Fruit fly (Drosophila melanogaster) whole organism, adult: Measurements from ENCODE around the gene CG9590.

Source experiments
- CG12768 ChIP-seq: fragments of 200-800 bp; sonication (Bioruptor generic); optimal IDR thresholded peaks from 2 replicates; lab custom pipeline; 2017; ENCODE audit warnings: missing biosample characterization, missing genetic modification characterization, mild to moderate bottlenecking, moderate library complexity, missing genetic modification reagents
- CG1620 ChIP-seq: fragments of 200-800 bp; sonication (Bioruptor generic); optimal IDR thresholded peaks from 2 replicates; lab custom pipeline; 2016; ENCODE audit warnings: missing biosample characterization, missing genetic modification characterization
- Mnt ChIP-seq: fragments of 200-800 bp; sonication (Bioruptor generic); optimal IDR thresholded peaks from 2 replicates; lab custom pipeline; 2016; ENCODE audit warnings: missing biosample characterization, mild to moderate bottlenecking, missing genetic modification characterization
- cic ChIP-seq: fragments of 200-800 bp; sonication (Bioruptor generic); optimal IDR thresholded peaks from 2 replicates; lab custom pipeline; 2017; ENCODE audit warnings: missing biosample characterization, mild to moderate bottlenecking, missing genetic modification characterization, moderate library complexity
- ovo ChIP-seq: fragments of 200-800 bp; sonication (Bioruptor generic); optimal IDR thresholded peaks from 2 replicates; lab custom pipeline; 2016; ENCODE audit warnings: missing biosample characterization, missing genetic modification characterization
- pad ChIP-seq: fragments of 200-800 bp; sonication (Bioruptor generic); optimal IDR thresholded peaks from 3 replicates; lab custom pipeline; 2017; ENCODE audit warnings: missing biosample characterization, missing genetic modification characterization, mild to moderate bottlenecking, moderate library complexity, missing genetic modification reagents

- TF ChIP-seq Mnt (GFP tag; lab: Kevin White, UChicago) (no peak), CG1620 (GFP tag; lab: Kevin White, UChicago) (no peak), CG12768 (no peak), ovo (GFP tag; lab: Kevin White, UChicago) (no peak), pad (GFP tag; lab: Kevin White, UChicago) (no peak), cic (GFP tag; lab: Kevin White, UChicago) (no peak)
Measured at dm6 chr3R:15786538-15786937, at the start of gene CG9590.
